Worm (Caenorhabditis elegans): ENCODE data around the gene rgs-6.
A peak's percentile ranks its signal among the peaks of the same experiment; 100 is the strongest.

rgs-6 gene

DNA sequence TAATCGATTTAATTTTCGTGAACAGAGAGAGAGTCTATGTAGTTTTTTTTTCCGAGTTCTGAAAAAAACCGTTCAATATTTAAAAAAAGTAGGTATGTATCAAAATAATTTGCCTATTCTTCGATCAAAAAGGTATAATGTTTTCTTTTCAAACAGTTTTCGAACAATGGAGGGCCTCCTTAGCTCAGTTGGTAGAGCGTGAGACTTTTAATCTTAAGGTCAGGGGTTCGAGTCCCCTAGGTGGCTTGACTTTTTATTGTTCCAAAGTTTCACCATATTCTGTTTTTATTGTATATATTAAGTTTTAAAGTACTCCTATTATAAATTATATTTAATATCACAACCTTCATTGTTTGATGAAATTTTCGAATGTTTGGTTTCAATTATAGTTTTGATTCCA is 20.1 kb downstream of the rgs-6 start:
- TF ChIP-seq pqm-1 (tag; optimal IDR thresholded peaks at IDR 0.05) (no peak), hlh-8 (tag; optimal IDR thresholded peaks at IDR 0.05) (no peak), pag-3 (tag; optimal IDR thresholded peaks at IDR 0.05; ENCODE audit: borderline replicate concordance) (no peak), ceh-22 (tag; optimal IDR thresholded peaks at IDR 0.05) (no peak), ztf-16 (tag; optimal IDR thresholded peaks at IDR 0.05) (no peak), unc-42 (tag; optimal IDR thresholded peaks at IDR 0.05) (no peak), pros-1 (tag; optimal IDR thresholded peaks at IDR 0.05) (no peak), pax-1 (tag; optimal IDR thresholded peaks at IDR 0.05) (no peak), pat-9 (tag; optimal IDR thresholded peaks at IDR 0.05) (no peak), ceh-6 (GFP tag; optimal IDR thresholded peaks at IDR 0.05) (no peak), ceh-48 (tag; optimal IDR thresholded peaks at IDR 0.05) (no peak), nfya-1 (tag; optimal IDR thresholded peaks at IDR 0.05) (no peak), K09A11.1 (tag; optimal IDR thresholded peaks at IDR 0.05; ENCODE audit: insufficient read depth) (no peak), dve-1 (tag; optimal IDR thresholded peaks at IDR 0.05) (no peak), tbx-7 (tag; optimal IDR thresholded peaks at IDR 0.05) (no peak), ttx-3 (tag; optimal IDR thresholded peaks at IDR 0.05) (no peak), sox-4 (tag; optimal IDR thresholded peaks at IDR 0.05) (no peak), ahr-1 (tag; optimal IDR thresholded peaks at IDR 0.05) (no peak), ceh-14 (tag; optimal IDR thresholded peaks at IDR 0.05) (no peak), unc-55 (GFP tag; optimal IDR thresholded peaks at IDR 0.05) (no peak)

DNA sequence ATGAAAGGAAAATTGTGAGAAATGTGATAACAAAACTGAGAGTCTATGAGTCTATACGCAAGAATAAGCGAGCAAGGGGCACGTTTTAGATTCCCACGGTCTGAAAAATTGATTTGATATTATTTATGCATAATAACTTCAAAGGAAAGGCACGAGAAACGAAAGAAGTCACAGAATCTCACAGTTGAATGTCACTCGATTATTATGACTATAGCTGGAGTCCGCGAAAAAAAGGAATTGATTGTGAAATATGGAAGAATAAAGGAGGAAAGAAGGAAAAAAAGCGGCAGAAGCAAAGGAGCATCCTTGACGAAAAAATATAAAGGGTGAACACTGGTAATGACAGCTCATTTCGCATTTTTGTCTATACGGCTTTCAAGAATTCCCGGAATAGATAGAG is 22.9 kb downstream of the rgs-6 start, which contains the start of gene cat-1:
TSS of gene cat-1 (minus strand) at position 101 of the 400 bp plus-strand sequence.
- no peak for TF ChIP-seq ref-2 (tag; optimal IDR thresholded peaks at IDR 0.05)

DNA sequence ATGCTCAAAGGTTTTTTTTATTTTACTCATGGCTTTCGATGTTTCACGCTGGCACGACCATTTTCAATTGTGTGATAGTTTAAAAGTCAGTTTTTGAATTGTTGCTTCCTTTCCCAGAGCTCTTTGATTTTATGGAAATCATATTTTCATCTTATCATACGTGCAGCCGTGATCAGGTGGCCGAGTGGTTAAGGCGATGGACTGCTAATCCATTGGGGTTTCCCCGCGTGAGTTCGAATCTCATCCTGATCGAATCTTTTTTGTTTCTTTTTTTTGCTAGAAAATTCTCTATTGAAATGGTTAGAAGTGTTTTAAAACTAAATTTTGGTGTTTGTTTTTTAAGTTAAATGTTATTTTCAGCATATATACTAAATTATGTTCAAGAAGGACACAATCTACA is 24.4 kb downstream of the rgs-6 start:
- TF ChIP-seq ama-1 (optimal IDR thresholded peaks at IDR 0.05), result no peak
- TF ChIP-seq elt-4 (tag; optimal IDR thresholded peaks at IDR 0.05), result no peak
- no peak for TF ChIP-seq sdc-2 (tag; optimal IDR thresholded peaks at IDR 0.05)
- TF ChIP-seq hlh-8 (tag; optimal IDR thresholded peaks at IDR 0.05), result no peak
- no peak for TF ChIP-seq K09A11.1 (tag; optimal IDR thresholded peaks at IDR 0.05; ENCODE audit: insufficient read depth)
- TF ChIP-seq ceh-48 (tag; optimal IDR thresholded peaks at IDR 0.05), result no peak
- TF ChIP-seq pros-1 (tag; optimal IDR thresholded peaks at IDR 0.05), result no peak
- TF ChIP-seq T23F11.4 (GFP tag; optimal IDR thresholded peaks at IDR 0.05), result no peak
- no peak for TF ChIP-seq ets-4 (tag; optimal IDR thresholded peaks at IDR 0.05)
- TF ChIP-seq nhr-11 (tag; optimal IDR thresholded peaks at IDR 0.05), result no peak
- TF ChIP-seq ceh-9 (tag; optimal IDR thresholded peaks at IDR 0.05), result no peak
- TF ChIP-seq odd-2 (tag; optimal IDR thresholded peaks at IDR 0.05), result no peak
- TF ChIP-seq dve-1 (tag; optimal IDR thresholded peaks at IDR 0.05), result no peak
- TF ChIP-seq ceh-45 (GFP tag; IDR thresholded peaks at IDR 0.05), result no peak
- no peak for TF ChIP-seq ceh-6 (GFP tag; optimal IDR thresholded peaks at IDR 0.05)
- TF ChIP-seq nhr-232 (tag; optimal IDR thresholded peaks at IDR 0.05), result no peak

DNA sequence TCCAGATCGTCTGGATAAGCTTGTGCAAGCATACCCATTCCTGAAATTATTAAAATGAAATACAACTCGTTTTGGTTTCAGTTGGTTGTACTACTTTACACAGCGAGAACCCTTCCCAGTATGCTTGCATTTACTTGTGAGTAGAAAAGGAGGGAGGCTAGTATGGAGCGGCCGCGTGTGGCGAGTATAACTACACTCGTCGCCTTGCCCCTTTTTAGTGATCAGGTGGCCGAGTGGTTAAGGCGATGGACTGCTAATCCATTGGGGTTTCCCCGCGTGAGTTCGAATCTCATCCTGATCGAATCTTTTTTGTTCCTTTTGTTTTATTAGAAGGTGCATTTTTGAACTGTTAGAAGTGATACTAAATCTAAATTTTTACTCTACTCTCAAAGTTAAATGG is 25.8 kb downstream of the rgs-6 start:
- peak; percentile 89 for TF ChIP-seq tbx-2 (tag; optimal IDR thresholded peaks at IDR 0.05)
- no peak for TF ChIP-seq fkh-10 (GFP tag; optimal IDR thresholded peaks at IDR 0.05)
- TF ChIP-seq hlh-15 (tag; optimal IDR thresholded peaks at IDR 0.05), result peak; percentile 83
- TF ChIP-seq ref-2 (tag; optimal IDR thresholded peaks at IDR 0.05), result peak; percentile 82
- peak; percentile 49 for TF ChIP-seq ceh-30 (tag; optimal IDR thresholded peaks at IDR 0.05)
- TF ChIP-seq K09A11.1 (tag; optimal IDR thresholded peaks at IDR 0.05; ENCODE audit: insufficient read depth), result peak; percentile 78
- TF ChIP-seq ceh-34 (tag; optimal IDR thresholded peaks at IDR 0.05), result peak; percentile 86
- peak; percentile 91 for TF ChIP-seq sox-2 (GFP tag; IDR thresholded peaks at IDR 0.05)
- peak; percentile 86 for TF ChIP-seq ceh-45 (GFP tag; IDR thresholded peaks at IDR 0.05)
- TF ChIP-seq dve-1 (tag; optimal IDR thresholded peaks at IDR 0.05), result peak; percentile 71
- no peak for TF ChIP-seq pros-1 (tag; optimal IDR thresholded peaks at IDR 0.05)
- peak; percentile 87 for TF ChIP-seq lin-11 (tag; optimal IDR thresholded peaks at IDR 0.05)
- peak; percentile 67 for TF ChIP-seq unc-42 (tag; optimal IDR thresholded peaks at IDR 0.05)
- TF ChIP-seq sdc-2 (tag; optimal IDR thresholded peaks at IDR 0.05), result peak; percentile 91
- peak; percentile 89 for TF ChIP-seq fkh-6 (tag; optimal IDR thresholded peaks at IDR 0.05)
- no peak for TF ChIP-seq unc-55 (GFP tag; optimal IDR thresholded peaks at IDR 0.05)
- TF ChIP-seq pqm-1 (tag; optimal IDR thresholded peaks at IDR 0.05), result peak; percentile 27
- TF ChIP-seq lim-6 (tag; optimal IDR thresholded peaks at IDR 0.05), result peak; percentile 67
- TF ChIP-seq pat-9 (tag; optimal IDR thresholded peaks at IDR 0.05), result peak; percentile 91
- peak; percentile 76 for TF ChIP-seq ceh-2 (tag; optimal IDR thresholded peaks at IDR 0.05)
- peak; percentile 66 for TF ChIP-seq rnt-1 (tag; optimal IDR thresholded peaks at IDR 0.05)
- TF ChIP-seq ttx-3 (tag; optimal IDR thresholded peaks at IDR 0.05), result peak; percentile 85
- TF ChIP-seq che-1 (tag; optimal IDR thresholded peaks at IDR 0.05), result peak; percentile 89
- peak; percentile 91 for TF ChIP-seq pha-2 (tag; optimal IDR thresholded peaks at IDR 0.05)
- TF ChIP-seq pax-1 (tag; optimal IDR thresholded peaks at IDR 0.05), result no peak
- peak; percentile 93 for TF ChIP-seq nhr-232 (tag; optimal IDR thresholded peaks at IDR 0.05)
- TF ChIP-seq madf-2 (tag; optimal IDR thresholded peaks at IDR 0.05), result peak; percentile 84
- TF ChIP-seq eyg-1 (tag; optimal IDR thresholded peaks at IDR 0.05), result peak; percentile 93
- TF ChIP-seq T23F11.4 (GFP tag; optimal IDR thresholded peaks at IDR 0.05), result peak; percentile 78
